Worm (Caenorhabditis elegans) whole organism, young adult: ENCODE measurements around the gene arrd-7.

Experiments
- B0019.2 ChIP-seq: fragments of 200-800 bp; sonication (Bioruptor generic); conservative IDR thresholded peaks from 2 replicates; pipeline ENCODE4 v1.3.6; 2022; ENCODE audit warnings: missing genetic modification reagents, missing genetic modification characterization, missing compliant biosample characterization
- B0035.1 ChIP-seq: sonication (generic microtip); optimal IDR thresholded peaks from 2 replicates; lab custom pipeline; 2016; ENCODE audit warnings: missing genetic modification characterization, mild to moderate bottlenecking, missing compliant biosample characterization, missing genotype, missing genetic modification reagents
- B0336.3 ChIP-seq: fragments of 200-800 bp; sonication (Bioruptor generic); IDR thresholded peaks from 2 replicates; pipeline ENCODE4 v1.3.6; 2022; ENCODE audit warnings: missing genetic modification characterization, missing compliant biosample characterization
- D2030.7 ChIP-seq: fragments of 200-800 bp; sonication (Bioruptor generic); IDR thresholded peaks from 2 replicates; pipeline ENCODE4 v1.3.6; 2022; ENCODE audit warnings: missing genetic modification reagents, missing genetic modification characterization, missing compliant biosample characterization
- F10E7.11 ChIP-seq: sonication (generic microtip); optimal IDR thresholded peaks from 2 replicates; lab custom pipeline; 2017; ENCODE audit warnings: mild to moderate bottlenecking, missing genetic modification characterization, moderate library complexity, missing compliant biosample characterization
- F52B5.7 ChIP-seq: sonication (generic microtip); optimal IDR thresholded peaks from 2 replicates; lab custom pipeline; 2016; ENCODE audit warnings: mild to moderate bottlenecking, missing genetic modification characterization, missing compliant biosample characterization
- F55B11.4 ChIP-seq: sonication (generic microtip); optimal IDR thresholded peaks from 2 replicates; lab custom pipeline; 2016; ENCODE audit warnings: missing compliant biosample characterization, missing genetic modification characterization, borderline replicate concordance; ENCODE audit not compliant: insufficient read depth
- K11D2.4 ChIP-seq: fragments of 200-800 bp; sonication (Bioruptor generic); IDR thresholded peaks from 2 replicates; pipeline ENCODE4 v1.3.6; 2022; ENCODE audit warnings: missing genetic modification reagents, missing genetic modification characterization, missing compliant biosample characterization
- T07F8.4 ChIP-seq: sonication (generic microtip); optimal IDR thresholded peaks from 2 replicates; lab custom pipeline; 2016; ENCODE audit warnings: mild to moderate bottlenecking, missing genetic modification characterization, moderate library complexity, missing compliant biosample characterization
- T26A5.8 ChIP-seq: sonication (generic microtip); optimal IDR thresholded peaks from 2 replicates; lab custom pipeline; 2016; ENCODE audit warnings: missing genetic modification characterization, missing compliant biosample characterization
- Y53G8AR.9 ChIP-seq: fragments of 200-800 bp; sonication (Bioruptor generic); conservative IDR thresholded peaks from 2 replicates; pipeline ENCODE4 v1.3.6; 2022; ENCODE audit warnings: missing genetic modification reagents, missing genetic modification characterization, missing compliant biosample characterization
- Y67H2A.10 ChIP-seq: fragments of 200-800 bp; sonication (Bioruptor generic); conservative IDR thresholded peaks from 2 replicates; pipeline ENCODE4 v1.3.6; 2022; ENCODE audit warnings: missing genetic modification reagents, missing genetic modification characterization, missing compliant biosample characterization
- ama-1 ChIP-seq, 3 experiments: fragments of 150-350 bp in 1 of 3; sonication (generic microtip) in 2 of 3; optimal IDR thresholded peaks; 2 replicates each; lab custom pipeline; 2014 to 2018; ENCODE audit warnings: missing biosample characterization in 2 of 3, missing genetic modification characterization in 2 of 3, missing genetic modification reagents in 2 of 3
- aptf-3 ChIP-seq: fragments of 200-800 bp; sonication (Bioruptor generic); IDR thresholded peaks from 2 replicates; pipeline ENCODE4 v1.3.6; 2022; ENCODE audit warnings: missing genetic modification characterization, missing compliant biosample characterization
- athp-1 ChIP-seq: sonication (generic microtip); optimal IDR thresholded peaks from 2 replicates; lab custom pipeline; 2017; ENCODE audit warnings: mild to moderate bottlenecking, missing genetic modification characterization, missing compliant biosample characterization
- bed-1 ChIP-seq: fragments of 200-800 bp; sonication (Bioruptor generic); IDR thresholded peaks from 2 replicates; pipeline ENCODE4 v1.3.6; 2022; ENCODE audit warnings: missing genetic modification reagents, missing genetic modification characterization, missing compliant biosample characterization
- cebp-1 ChIP-seq, 2 experiments: fragments of 200-800 bp in 1 of 2; sonication (Bioruptor generic) in 1 of 2; sonication (generic microtip) in 1 of 2; IDR thresholded peaks in 1 of 2; optimal IDR thresholded peaks in 1 of 2; 2 replicates each; pipeline versions ENCODE4 v1.3.6 to Lab custom; 2017 to 2022; ENCODE audit warnings: missing compliant biosample characterization in 2 of 2, missing genetic modification characterization in 2 of 2, mild to moderate bottlenecking in 1 of 2, missing genetic modification reagents in 1 of 2, moderate library complexity in 1 of 2
- dox-1 ChIP-seq: fragments of 200-800 bp; sonication (Bioruptor generic); IDR thresholded peaks from 2 replicates; pipeline ENCODE4 v1.3.6; 2022; ENCODE audit warnings: missing genetic modification reagents, missing genetic modification characterization, missing compliant biosample characterization
- dpl-1 ChIP-seq: fragments of 150-350 bp; optimal IDR thresholded peaks from 2 replicates; lab custom pipeline; 2014; ENCODE audit warnings: missing biosample characterization, missing genetic modification reagents, missing genetic modification characterization
- ets-4 ChIP-seq: fragments of 200-800 bp; sonication (Bioruptor generic); optimal IDR thresholded peaks from 2 replicates; lab custom pipeline; 2018; ENCODE audit warnings: mild to moderate bottlenecking, missing genetic modification characterization, missing compliant biosample characterization
- lin-35 ChIP-seq, 3 experiments: fragments of 150-350 bp in 2 of 3; sonication (generic microtip) in 1 of 3; optimal IDR thresholded peaks; 2 replicates each; lab custom pipeline; 2014 to 2018; ENCODE audit warnings: missing biosample characterization in 3 of 3, missing genetic modification characterization in 3 of 3, missing genetic modification reagents in 3 of 3
- lin-40 ChIP-seq: sonication (generic microtip); optimal IDR thresholded peaks from 2 replicates; lab custom pipeline; 2016; ENCODE audit warnings: missing genetic modification characterization, mild to moderate bottlenecking, missing compliant biosample characterization, missing genotype, missing genetic modification reagents
- lin-54 ChIP-seq: fragments of 200-800 bp; sonication (Bioruptor generic); optimal IDR thresholded peaks from 2 replicates; lab custom pipeline; 2018; ENCODE audit warnings: mild to moderate bottlenecking, missing genetic modification characterization, missing compliant biosample characterization
- lsl-1 ChIP-seq: fragments of 200-800 bp; sonication (Bioruptor generic); optimal IDR thresholded peaks from 2 replicates; lab custom pipeline; 2018; ENCODE audit warnings: mild to moderate bottlenecking, missing genetic modification characterization, moderate library complexity, missing compliant biosample characterization
- madf-10 ChIP-seq: sonication (generic microtip); optimal IDR thresholded peaks from 2 replicates; lab custom pipeline; 2016; ENCODE audit warnings: mild to moderate bottlenecking, missing genetic modification characterization, missing compliant biosample characterization
- madf-6 ChIP-seq: fragments of 200-800 bp; sonication (Bioruptor generic); IDR thresholded peaks from 2 replicates; pipeline ENCODE4 v1.3.6; 2022; ENCODE audit warnings: missing genetic modification reagents, missing genetic modification characterization, missing compliant biosample characterization
- mcd-1 ChIP-seq: fragments of 200-800 bp; sonication (Bioruptor generic); IDR thresholded peaks from 2 replicates; pipeline ENCODE4 v1.3.6; 2022; ENCODE audit warnings: missing genetic modification reagents, missing genetic modification characterization, missing compliant biosample characterization
- mel-28 ChIP-seq: sonication (generic microtip); optimal IDR thresholded peaks from 2 replicates; lab custom pipeline; 2016; ENCODE audit warnings: borderline replicate concordance, mild to moderate bottlenecking, missing genetic modification characterization, missing compliant biosample characterization
- mxl-1 ChIP-seq: sonication (generic microtip); optimal IDR thresholded peaks from 2 replicates; lab custom pipeline; 2016; ENCODE audit warnings: missing genetic modification characterization, missing compliant biosample characterization
- nfya-1 ChIP-seq: sonication (generic microtip); optimal IDR thresholded peaks from 2 replicates; lab custom pipeline; 2017; ENCODE audit warnings: antibody characterized with exemption, missing compliant biosample characterization, missing genetic modification characterization, borderline replicate concordance; ENCODE audit not compliant: insufficient read depth
- nfya-2 ChIP-seq: fragments of 200-800 bp; sonication (Bioruptor generic); IDR thresholded peaks from 2 replicates; pipeline ENCODE4 v1.3.6; 2022; ENCODE audit warnings: missing genetic modification reagents, missing genetic modification characterization, missing compliant biosample characterization
- pbrm-1 ChIP-seq: fragments of 200-800 bp; sonication (Bioruptor generic); IDR thresholded peaks from 2 replicates; pipeline ENCODE4 v1.3.6; 2022; ENCODE audit warnings: missing genetic modification reagents, missing genetic modification characterization, missing compliant biosample characterization
- pha-4 ChIP-seq: fragments of 150-350 bp; sonication (generic microtip); optimal IDR thresholded peaks from 2 replicates; lab custom pipeline; 2014; ENCODE audit warnings: missing biosample characterization, missing genetic modification reagents, missing genetic modification characterization
- repo-1 ChIP-seq: sonication (generic microtip); optimal IDR thresholded peaks from 2 replicates; lab custom pipeline; 2017; ENCODE audit warnings: mild to moderate bottlenecking, missing genetic modification characterization, missing compliant biosample characterization
- sea-2 ChIP-seq: fragments of 200-800 bp; sonication (Bioruptor generic); IDR thresholded peaks from 2 replicates; pipeline ENCODE4 v1.3.6; 2022; ENCODE audit warnings: missing genetic modification characterization, missing compliant biosample characterization
- snpc-1.1 ChIP-seq: sonication (generic microtip); optimal IDR thresholded peaks from 2 replicates; lab custom pipeline; 2017; ENCODE audit warnings: missing genetic modification characterization, mild to moderate bottlenecking, missing compliant biosample characterization, antibody characterized with exemption, moderate library complexity, missing genotype, missing genetic modification reagents; ENCODE audit not compliant: insufficient read depth
- sptf-2 ChIP-seq: fragments of 200-800 bp; sonication (Bioruptor generic); optimal IDR thresholded peaks from 2 replicates; lab custom pipeline; 2018; ENCODE audit warnings: mild to moderate bottlenecking, missing genetic modification characterization, missing compliant biosample characterization
- tbp1 ChIP-seq: fragments of 200-800 bp; sonication (Bioruptor generic); optimal IDR thresholded peaks from 2 replicates; lab custom pipeline; 2018; ENCODE audit warnings: mild to moderate bottlenecking, missing genetic modification characterization, missing compliant biosample characterization
- tlf-1 ChIP-seq: fragments of 200-800 bp; sonication (Bioruptor generic); optimal IDR thresholded peaks from 2 replicates; lab custom pipeline; 2018; ENCODE audit warnings: mild to moderate bottlenecking, missing genetic modification characterization, missing compliant biosample characterization
- xnd-1 ChIP-seq: sonication (generic microtip); optimal IDR thresholded peaks from 2 replicates; lab custom pipeline; 2016; ENCODE audit warnings: missing genotype, missing genetic modification reagents, missing genetic modification characterization, missing compliant biosample characterization
- zfh-2 ChIP-seq: fragments of 200-800 bp; sonication (Bioruptor generic); conservative IDR thresholded peaks from 2 replicates; pipeline ENCODE4 v1.3.6; 2022; ENCODE audit warnings: missing genetic modification reagents, missing genetic modification characterization, missing compliant biosample characterization
- zim-3 ChIP-seq: sonication (generic microtip); optimal IDR thresholded peaks from 2 replicates; lab custom pipeline; 2017; ENCODE audit warnings: mild to moderate bottlenecking, missing genetic modification characterization, moderate library complexity, missing compliant biosample characterization
- ztf-22 ChIP-seq: fragments of 200-800 bp; sonication (Bioruptor generic); optimal IDR thresholded peaks from 2 replicates; lab custom pipeline; 2018; ENCODE audit warnings: mild to moderate bottlenecking, missing genetic modification characterization, moderate library complexity, missing compliant biosample characterization
- ztf-26 ChIP-seq: sonication (generic microtip); optimal IDR thresholded peaks from 2 replicates; lab custom pipeline; 2017; ENCODE audit warnings: missing genetic modification characterization, missing compliant biosample characterization
- ztf-3 ChIP-seq: fragments of 200-800 bp; sonication (Bioruptor generic); optimal IDR thresholded peaks from 2 replicates; lab custom pipeline; 2018; ENCODE audit warnings: mild to moderate bottlenecking, missing genetic modification characterization, missing compliant biosample characterization
- ztf-6 ChIP-seq: fragments of 200-800 bp; sonication (Bioruptor generic); IDR thresholded peaks from 2 replicates; pipeline ENCODE4 v1.3.6; 2022; ENCODE audit warnings: missing genetic modification reagents, missing genetic modification characterization, missing compliant biosample characterization

Gene arrd-7

DNA sequence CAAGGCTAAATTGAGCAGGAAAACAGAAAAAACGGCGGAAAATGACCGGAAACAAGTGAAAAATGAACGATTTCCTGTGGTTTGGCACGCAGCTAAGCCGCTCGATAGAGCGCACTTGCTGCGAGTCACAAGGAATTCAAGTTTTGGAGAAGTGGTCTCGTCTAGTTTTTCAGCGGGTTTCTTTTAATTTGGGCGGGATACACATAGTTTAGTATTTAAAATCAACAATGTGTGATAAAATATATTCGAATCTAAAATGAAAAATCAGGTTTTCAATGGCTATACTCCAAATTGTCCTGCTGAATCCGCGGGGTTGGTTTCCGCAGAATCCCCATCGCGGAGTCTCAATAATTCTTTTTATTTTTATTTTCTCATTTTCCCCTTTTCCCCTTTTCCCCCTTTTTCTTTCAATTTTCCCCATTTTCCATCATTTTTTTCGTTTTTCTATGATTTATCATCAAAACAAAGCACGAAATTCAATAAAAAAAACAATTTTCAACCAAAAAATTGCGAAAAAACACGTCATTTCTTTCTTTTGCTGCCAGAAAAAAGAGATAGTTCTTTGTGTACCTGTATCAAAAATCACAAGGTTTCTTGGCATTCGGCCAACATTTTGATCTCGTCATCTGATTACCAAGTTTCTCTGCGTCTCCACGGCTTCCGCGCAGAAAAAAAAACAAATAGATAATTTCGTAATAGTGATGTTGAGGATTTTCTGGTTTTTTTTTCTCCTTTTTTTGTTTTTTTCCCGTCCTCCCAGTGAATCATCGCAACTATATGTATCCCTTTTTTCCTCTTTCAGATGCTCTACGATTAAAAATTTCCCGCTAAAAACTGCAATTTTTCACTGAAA is 20.1 kb downstream of the arrd-7 start, which contains the start of gene ippk-1 (continued):
- peak; percentile 68 for TF ChIP-seq K11D2.4 (GFP tag; lab: Robert Waterston, UW)
- no peak for TF ChIP-seq ztf-3 (GFP tag; lab: Kevin White, UChicago)
- no peak for TF ChIP-seq Y53G8AR.9 (GFP tag; lab: Robert Waterston, UW)
- TF ChIP-seq madf-6 (GFP tag; lab: Robert Waterston, UW) = no peak
- TF ChIP-seq mel-28 = no peak
- TF ChIP-seq Y67H2A.10 (GFP tag; lab: Robert Waterston, UW) = no peak
- TF ChIP-seq F55B11.4 (tag; lab: Kevin White, UChicago) = no peak
- TF ChIP-seq zim-3 (tag; lab: Kevin White, UChicago) = no peak
- no peak for TF ChIP-seq repo-1 (tag; lab: Kevin White, UChicago)
- no peak for TF ChIP-seq madf-10 (tag; lab: Kevin White, UChicago)
- no peak for TF ChIP-seq tlf-1 (GFP tag; lab: Kevin White, UChicago)
- peak; percentile 66 for TF ChIP-seq ztf-26
- peak; percentile 41 for TF ChIP-seq D2030.7 (GFP tag; lab: Robert Waterston, UW)
- no peak for TF ChIP-seq sptf-2
- TF ChIP-seq zfh-2 (GFP tag; lab: Robert Waterston, UW) = no peak
- TF ChIP-seq lsl-1 (GFP tag; lab: Kevin White, UChicago) = peak; percentile 31
- TF ChIP-seq lin-54 (GFP tag; lab: Kevin White, UChicago) = no peak
- peak; percentile 61 for TF ChIP-seq dox-1 (GFP tag; lab: Robert Waterston, UW)
- peak; percentile 86 for TF ChIP-seq mcd-1 (GFP tag; lab: Robert Waterston, UW)
- TF ChIP-seq T26A5.8 (tag; lab: Kevin White, UChicago) = no peak
- no peak for TF ChIP-seq T07F8.4 (tag; lab: Kevin White, UChicago)
- TF ChIP-seq ama-1 (optimal IDR thresholded peaks at IDR 0.05; lab: Kevin White, UChicago) = no peak
- TF ChIP-seq ama-1 (GFP tag; optimal IDR thresholded peaks at IDR 0.05; lab: Kevin White, UChicago) = no peak
- TF ChIP-seq cebp-1 (GFP tag; IDR thresholded peaks at IDR 0.05; lab: Robert Waterston, UW) = peak; percentile 88
- peak; percentile 96 for TF ChIP-seq cebp-1 (tag; optimal IDR thresholded peaks at IDR 0.05; lab: Kevin White, UChicago)
- no peak for TF ChIP-seq pbrm-1 (GFP tag; lab: Robert Waterston, UW)
- no peak for TF ChIP-seq nfya-2 (GFP tag; lab: Robert Waterston, UW)
- no peak for TF ChIP-seq tbp1 (GFP tag; lab: Kevin White, UChicago)
- no peak for TF ChIP-seq ets-4
- no peak for TF ChIP-seq B0336.3 (GFP tag; lab: Robert Waterston, UW)
- TF ChIP-seq bed-1 (GFP tag; lab: Robert Waterston, UW) = no peak
- no peak for TF ChIP-seq xnd-1 (tag; lab: Kevin White, UChicago)
- peak; percentile 69 for TF ChIP-seq lin-40
- TF ChIP-seq nfya-1 (tag; lab: Kevin White, UChicago) = no peak
- TF ChIP-seq lin-35 (GFP tag; optimal IDR thresholded peaks at IDR 0.05; lab: Kevin White, UChicago) = no peak
- TF ChIP-seq F10E7.11 (tag; lab: Kevin White, UChicago) = no peak
- no peak for TF ChIP-seq pha-4
- no peak for TF ChIP-seq ztf-6 (GFP tag; lab: Robert Waterston, UW)
- TF ChIP-seq sea-2 (GFP tag; lab: Robert Waterston, UW) = no peak
- TF ChIP-seq snpc-1.1 (tag; lab: Kevin White, UChicago) = no peak
- TF ChIP-seq mxl-1 = no peak
- no peak for TF ChIP-seq athp-1 (tag; lab: Kevin White, UChicago)
- TF ChIP-seq dpl-1 = no peak
- no peak for TF ChIP-seq aptf-3 (GFP tag; lab: Robert Waterston, UW)
- no peak for TF ChIP-seq ztf-22 (GFP tag; lab: Kevin White, UChicago)
- TF ChIP-seq B0035.1 (tag; lab: Kevin White, UChicago) = no peak
- no peak; the same call in 1 of the 2 replicates for TF ChIP-seq B0019.2
- no peak for TF ChIP-seq F52B5.7 (tag; lab: Kevin White, UChicago)
